Worm (Caenorhabditis elegans): ENCODE results near the gene C30B5.17.

The C30B5.17 gene

ce11 chrII:6179531-6179930 is 23.3 kb downstream of the C30B5.17 start, which contains the start of gene F40H3.1:
F40H3.1 (plus strand) TSS chrII:6179831.
- no peak for TF ChIP-seq nhr-47 (tag; optimal IDR thresholded peaks at IDR 0.05)
- TF ChIP-seq nhr-76 (tag; optimal IDR thresholded peaks at IDR 0.05), result no peak
- no peak for TF ChIP-seq sptf-1 (tag; optimal IDR thresholded peaks at IDR 0.05)
- no peak for TF ChIP-seq rnt-1 (tag; optimal IDR thresholded peaks at IDR 0.05)
- TF ChIP-seq ets-5 (GFP tag; IDR thresholded peaks at IDR 0.05), result no peak
- no peak for TF ChIP-seq nhr-237 (tag; optimal IDR thresholded peaks at IDR 0.05)
- TF ChIP-seq nhr-90 (tag; optimal IDR thresholded peaks at IDR 0.05; ENCODE audit: poor library complexity), result no peak
- TF ChIP-seq ceh-63 (GFP tag; optimal IDR thresholded peaks at IDR 0.05), result no peak
- TF ChIP-seq nhr-77 (tag; optimal IDR thresholded peaks at IDR 0.05), result no peak
- TF ChIP-seq tlp-1 (tag; optimal IDR thresholded peaks at IDR 0.05), result no peak
- no peak for TF ChIP-seq fos-1 (tag; optimal IDR thresholded peaks at IDR 0.05)
- TF ChIP-seq unc-86 (tag; optimal IDR thresholded peaks at IDR 0.05), result no peak
- no peak for TF ChIP-seq hlh-17 (GFP tag; optimal IDR thresholded peaks at IDR 0.05; ENCODE audit: borderline replicate concordance)
- no peak for TF ChIP-seq nhr-85 (tag)

ce11 chrII:6178743-6179129 is 24.1 kb downstream of the C30B5.17 start:
- no peak for TF ChIP-seq ces-1 (GFP tag; optimal IDR thresholded peaks at IDR 0.05)
- no peak for TF ChIP-seq ceh-63 (GFP tag; optimal IDR thresholded peaks at IDR 0.05)
- TF ChIP-seq nhr-77 (tag; optimal IDR thresholded peaks at IDR 0.05), result no peak
- TF ChIP-seq isw-1 (GFP tag; IDR thresholded peaks at IDR 0.05), result no peak

- TF ChIP-seq C34B4.2 (tag; optimal IDR thresholded peaks at IDR 0.05), result no peak
- no peak for TF ChIP-seq fkh-4 (tag; optimal IDR thresholded peaks at IDR 0.05; ENCODE audit: borderline replicate concordance)
- TF ChIP-seq lir-3 (tag; optimal IDR thresholded peaks at IDR 0.05; ENCODE audit: poor library complexity), result no peak
- no peak for TF ChIP-seq mdl-1 (tag; optimal IDR thresholded peaks at IDR 0.05)
- no peak for TF ChIP-seq ztf-11 (tag; optimal IDR thresholded peaks at IDR 0.05)
- no peak for TF ChIP-seq lsy-2 (tag; optimal IDR thresholded peaks at IDR 0.05)
- no peak for TF ChIP-seq pax-3 (tag; optimal IDR thresholded peaks at IDR 0.05)
- TF ChIP-seq egl-27 (tag; optimal IDR thresholded peaks at IDR 0.05), result no peak
- peak in 2 of 6 experiments; percentile 24 to 55 for TF ChIP-seq elt-3 (tag; optimal IDR thresholded peaks at IDR 0.05)
- TF ChIP-seq ets-5 (GFP tag; IDR thresholded peaks at IDR 0.05), result no peak
- peak; percentile 1 for TF ChIP-seq lin-14 (GFP tag; optimal IDR thresholded peaks at IDR 0.05)
- TF ChIP-seq tlp-1 (tag; optimal IDR thresholded peaks at IDR 0.05), result peak; percentile 71
- peak; percentile 81 for TF ChIP-seq elt-2 (tag; optimal IDR thresholded peaks at IDR 0.05)
- TF ChIP-seq aly-2 (tag; optimal IDR thresholded peaks at IDR 0.05), result no peak
- TF ChIP-seq efl-1 (optimal IDR thresholded peaks at IDR 0.05), result no peak
- no peak for TF ChIP-seq efl-1 (GFP tag; optimal IDR thresholded peaks at IDR 0.05 in 1 of 2)
- no peak for TF ChIP-seq nhr-11 (tag; optimal IDR thresholded peaks at IDR 0.05)
- TF ChIP-seq blmp-1 (tag; optimal IDR thresholded peaks at IDR 0.05), result peak; percentile 56
- no peak for TF ChIP-seq mef-2 (tag; optimal IDR thresholded peaks at IDR 0.05)
Observed at ce11 chrII:6177975-6178742, 24.7 kb downstream of the C30B5.17 start.

- TF ChIP-seq aly-2 (tag; optimal IDR thresholded peaks at IDR 0.05), result no peak
- TF ChIP-seq nhr-47 (tag; optimal IDR thresholded peaks at IDR 0.05), result peak; percentile 7
- peak; percentile 81 for TF ChIP-seq lin-14 (GFP tag; optimal IDR thresholded peaks at IDR 0.05)
- no peak for TF ChIP-seq Y116A8C.19 (tag; optimal IDR thresholded peaks at IDR 0.05; ENCODE audit: borderline replicate concordance)
- TF ChIP-seq fos-1 (tag; optimal IDR thresholded peaks at IDR 0.05), result no peak
- TF ChIP-seq ceh-8 (GFP tag; optimal IDR thresholded peaks at IDR 0.05), result no peak
- no peak for TF ChIP-seq jun-1 (tag; optimal IDR thresholded peaks at IDR 0.05)
- TF ChIP-seq ceh-82 (tag; optimal IDR thresholded peaks at IDR 0.05), result no peak
- TF ChIP-seq hpl-2 (GFP tag; optimal IDR thresholded peaks at IDR 0.05), result no peak
- peak; percentile 56 for TF ChIP-seq nhr-19 (GFP tag; conservative IDR thresholded peaks at IDR 0.05)
- TF ChIP-seq sox-4 (tag; optimal IDR thresholded peaks at IDR 0.05), result no peak
- peak; percentile 39 for TF ChIP-seq dsc-1 (tag; optimal IDR thresholded peaks at IDR 0.05)
- no peak for TF ChIP-seq dpl-1 (GFP tag; optimal IDR thresholded peaks at IDR 0.05)
- TF ChIP-seq pqm-1 (tag; optimal IDR thresholded peaks at IDR 0.05), result no peak
- TF ChIP-seq xbp-1 (tag; optimal IDR thresholded peaks at IDR 0.05), result no peak
- TF ChIP-seq sup-37 (GFP tag; optimal IDR thresholded peaks at IDR 0.05), result no peak
- peak; percentile 42 for TF ChIP-seq lin-39 (tag; optimal IDR thresholded peaks at IDR 0.05)
Observed at ce11 chrII:6176154-6176897, 26.5 kb downstream of the C30B5.17 start.
